Worm (Caenorhabditis elegans) whole organism, dauer: ENCODE measurements around the gene F21D5.7.
"Not testable (repeated sequence)": the region's sequence is repeated elsewhere in the genome, so short reads cannot be mapped to it uniquely, and the experiment has no call there.

ENCODE experiments used
- unc-62 ChIP-seq: sonication (generic microtip); optimal IDR thresholded peaks from 2 replicates; lab custom pipeline; 2017; ENCODE audit warnings: missing biosample characterization, missing genetic modification reagents, missing genetic modification characterization

Gene F21D5.7

ce11 chrIV:8722801-8723200 is 20.7 kb downstream of the F21D5.7 start:
- no peak for TF ChIP-seq unc-62 (GFP tag; lab: Kevin White, UChicago)

- TF ChIP-seq unc-62 (GFP tag; lab: Kevin White, UChicago), result no peak
These were observed 25.4 kb downstream of the F21D5.7 start, which contains the start of gene H23L24.1 for ce11 chrIV:8718153-8718552. Gene H23L24.1 (plus strand): TSS chrIV:8718453.

ce11 chrIV:8715032-8715431 is 28.5 kb downstream of the F21D5.7 start, which contains the start of the genes parg-2 and ipla-5:
Gene parg-2 (minus strand): TSS chrIV:8715132.
Gene ipla-5 (plus strand): TSS chrIV:8715247.
- not testable (repeated sequence) for TF ChIP-seq unc-62 (GFP tag; lab: Kevin White, UChicago)

ce11 chrIV:8708046-8708445 is 35.5 kb downstream of the F21D5.7 start:
- no peak for TF ChIP-seq unc-62 (GFP tag; lab: Kevin White, UChicago)

- no peak for TF ChIP-seq unc-62 (GFP tag; lab: Kevin White, UChicago)
These were observed 38.0 kb downstream of the F21D5.7 start, which contains the start of gene H23L24.4 for ce11 chrIV:8705504-8705903. Gene H23L24.4 (minus strand): TSS chrIV:8705604.

- no peak for TF ChIP-seq unc-62 (GFP tag; lab: Kevin White, UChicago)
These were observed 46.1 kb downstream of the F21D5.7 start, which contains the start of gene ttll-11 for ce11 chrIV:8697436-8697835. Gene ttll-11 (plus strand): TSS chrIV:8697736.
